Fruit fly (Drosophila melanogaster) whole organism: ENCODE measurements around the gene CG31098.

ENCODE experiments used
- CG8478 ChIP-seq: fragments of >200 bp; optimal IDR thresholded peaks from 2 replicates; lab custom pipeline; 2018; ENCODE audit warnings: inconsistent platforms
- Dll ChIP-seq: fragments of >200 bp; optimal IDR thresholded peaks from 2 replicates; lab custom pipeline; 2017
- EcR ChIP-seq, 2 experiments: fragments of >200 bp; optimal IDR thresholded peaks; 2 replicates each; lab custom pipeline; 2017; ENCODE audit warnings: missing biosample characterization in 2 of 2, missing genetic modification characterization in 2 of 2, missing genetic modification reagents in 2 of 2
- psq ChIP-seq: fragments of >200 bp; optimal IDR thresholded peaks from 2 replicates; lab custom pipeline; 2017
- usp ChIP-seq: fragments of >200 bp; optimal IDR thresholded peaks from 2 replicates; lab custom pipeline; 2017; ENCODE audit warnings: missing biosample characterization, missing genetic modification characterization, mixed read lengths

DNA sequence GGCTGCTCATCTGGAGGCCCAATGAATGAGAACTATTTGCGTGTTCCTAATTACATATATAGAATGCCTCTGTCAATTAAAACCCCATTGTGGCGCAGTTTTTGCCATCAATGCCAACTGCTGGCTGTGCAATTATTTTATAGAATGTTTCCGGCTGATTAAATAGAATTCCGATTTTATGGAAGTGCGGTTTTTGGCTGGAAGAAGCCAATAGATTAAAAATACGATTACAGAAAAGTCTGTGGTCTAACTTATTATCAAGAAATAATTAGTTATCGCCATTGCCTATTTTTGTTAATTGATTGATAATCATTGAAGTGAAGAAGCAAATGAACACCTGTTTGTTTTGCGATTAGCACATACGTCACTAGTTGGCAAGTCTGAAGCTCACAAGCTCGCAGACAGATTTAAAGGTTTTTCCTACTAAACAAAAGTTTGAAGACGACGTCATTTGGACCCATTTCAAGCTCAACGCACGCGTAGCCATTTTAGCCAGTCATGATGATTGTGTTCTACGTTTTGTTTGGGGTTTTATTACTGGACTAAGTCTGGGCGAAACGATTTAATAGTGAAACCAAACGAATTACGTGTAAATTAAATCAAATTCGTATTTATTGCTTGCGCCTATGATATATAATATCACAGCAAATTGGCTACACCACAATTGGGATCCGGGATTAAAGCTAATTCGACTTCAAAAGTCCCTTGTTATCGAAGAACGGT, 13.2 kb upstream of the CG31098 start:
- TF ChIP-seq usp (GFP tag; lab: Kevin White, UChicago) (no peak), EcR (GFP tag; optimal IDR thresholded peaks at IDR 0.05; lab: Kevin White, UChicago) (no peak), psq (lab: Kevin White, UChicago) (no peak), Dll (lab: Kevin White, UChicago) (no peak), CG8478 (lab: Kevin White, UChicago) (no peak)
